Fruit fly (Drosophila melanogaster): Measurements from ENCODE around the gene CG12502.
A peak's percentile ranks its signal among the peaks of the same experiment; 100 is the strongest.

The CG12502 gene

dm6 chr3L:917225-917624 lies 52.0 kb downstream of the CG12502 start (continued):
- TF ChIP-seq grn (GFP tag; optimal IDR thresholded peaks at IDR 0.05): no peak
- TF ChIP-seq fru (optimal IDR thresholded peaks at IDR 0.05): no peak
- TF ChIP-seq ac (GFP tag; optimal IDR thresholded peaks at IDR 0.05): no peak
- no peak for TF ChIP-seq sna (GFP tag; IDR thresholded peaks at IDR 0.05; ENCODE audit: partially characterized antibody)
- no peak for TF ChIP-seq pzg (GFP tag; optimal IDR thresholded peaks at IDR 0.05)
- no peak for TF ChIP-seq Dip3 (GFP tag; optimal IDR thresholded peaks at IDR 0.05)
- TF ChIP-seq ham (GFP tag; IDR thresholded peaks at IDR 0.05): no peak
- TF ChIP-seq chif (GFP tag; optimal IDR thresholded peaks at IDR 0.05): no peak
- no peak for TF ChIP-seq jigr1 (GFP tag; IDR thresholded peaks at IDR 0.05)
- TF ChIP-seq sd (tag; optimal IDR thresholded peaks at IDR 0.05): no peak
- peak; percentile 21 for TF ChIP-seq CG9817 (tag; optimal IDR thresholded peaks at IDR 0.05)
- TF ChIP-seq CG2202 (tag; optimal IDR thresholded peaks at IDR 0.05): no peak
- no peak for TF ChIP-seq ERR (GFP tag; optimal IDR thresholded peaks at IDR 0.05)
- no peak for TF ChIP-seq luna (GFP tag; optimal IDR thresholded peaks at IDR 0.05)
- no peak for TF ChIP-seq CG9797 (GFP tag; optimal IDR thresholded peaks at IDR 0.05)
- TF ChIP-seq CG11504 (tag; optimal IDR thresholded peaks at IDR 0.05): peak; percentile 75
- TF ChIP-seq TFAM (GFP tag; optimal IDR thresholded peaks at IDR 0.05): no peak
- no peak for TF ChIP-seq Spps (tag; optimal IDR thresholded peaks at IDR 0.05)
- TF ChIP-seq gcm2 (GFP tag; optimal IDR thresholded peaks at IDR 0.05): no peak
- TF ChIP-seq CG13424 (tag; optimal IDR thresholded peaks at IDR 0.05): peak; percentile 42
- no peak for TF ChIP-seq Xbp1 (GFP tag; optimal IDR thresholded peaks at IDR 0.05)
- no peak for TF ChIP-seq CG17568 (GFP tag; optimal IDR thresholded peaks at IDR 0.05)
- TF ChIP-seq dati (GFP tag; IDR thresholded peaks at IDR 0.05): no peak
- TF ChIP-seq CG14965 (GFP tag; optimal IDR thresholded peaks at IDR 0.05; ENCODE audit: borderline replicate concordance): no peak
- no peak for TF ChIP-seq CG14050 (GFP tag; IDR thresholded peaks at IDR 0.05)
- TF ChIP-seq Lim3 (GFP tag; IDR thresholded peaks at IDR 0.05): no peak
- no peak for TF ChIP-seq ro (GFP tag; IDR thresholded peaks at IDR 0.05)
- 0 out of 3 replicates have a peak, but pooled peaks have one; percentile 14 for TF ChIP-seq zfh1 (GFP tag; IDR thresholded peaks at IDR 0.05)
- no peak for TF ChIP-seq emc (GFP tag; optimal IDR thresholded peaks at IDR 0.05)
- TF ChIP-seq CG9437 (GFP tag; optimal IDR thresholded peaks at IDR 0.05): no peak
- TF ChIP-seq Scr (GFP tag; IDR thresholded peaks at IDR 0.05; ENCODE audit: partially characterized antibody): no peak
- TF ChIP-seq fd64A (GFP tag; optimal IDR thresholded peaks at IDR 0.05): no peak
- TF ChIP-seq CG1233 (GFP tag; optimal IDR thresholded peaks at IDR 0.05): peak; percentile 26
- TF ChIP-seq CG10147 (GFP tag; optimal IDR thresholded peaks at IDR 0.05): peak; percentile 50
- TF ChIP-seq CG4854 (GFP tag; optimal IDR thresholded peaks at IDR 0.05): no peak
- TF ChIP-seq Fer1 (GFP tag; optimal IDR thresholded peaks at IDR 0.05): peak; percentile 66
- TF ChIP-seq HLH54F (GFP tag; optimal IDR thresholded peaks at IDR 0.05): no peak
- 0 out of 2 replicates have a peak, but pooled peaks have one; percentile 41 for TF ChIP-seq CG14667 (GFP tag; IDR thresholded peaks at IDR 0.05)
- no peak for TF ChIP-seq H15 (GFP tag; IDR thresholded peaks at IDR 0.05)
- TF ChIP-seq CG13775 (GFP tag; optimal IDR thresholded peaks at IDR 0.05): no peak
- no peak for TF ChIP-seq Ssrp (tag; optimal IDR thresholded peaks at IDR 0.05)
- TF ChIP-seq CG17328 (GFP tag; IDR thresholded peaks at IDR 0.05): no peak
- peak; percentile 21 for TF ChIP-seq CG12769 (tag; optimal IDR thresholded peaks at IDR 0.05)
- TF ChIP-seq B-H1 (GFP tag; IDR thresholded peaks at IDR 0.05): no peak
- no peak for TF ChIP-seq org-1 (GFP tag; optimal IDR thresholded peaks at IDR 0.05)
- TF ChIP-seq seq (GFP tag; IDR thresholded peaks at IDR 0.05): no peak
- no peak for TF ChIP-seq Dp (GFP tag; optimal IDR thresholded peaks at IDR 0.05)
- no peak for TF ChIP-seq NK7.1 (GFP tag; optimal IDR thresholded peaks at IDR 0.05)
- TF ChIP-seq eyg (GFP tag; optimal IDR thresholded peaks at IDR 0.05): no peak
- no peak for TF ChIP-seq Myb (GFP tag; optimal IDR thresholded peaks at IDR 0.05)
- TF ChIP-seq pros (GFP tag; optimal IDR thresholded peaks at IDR 0.05): no peak
- no peak for TF ChIP-seq CG4820 (GFP tag; optimal IDR thresholded peaks at IDR 0.05)
